Fruit fly (Drosophila melanogaster) whole organism, pupa: Measurements from ENCODE around the gene CalpC.
A peak's percentile ranks its signal among the peaks of the same experiment; 100 is the strongest.

Experiments used
- CG10348 ChIP-seq: fragments of 200-800 bp; sonication (Bioruptor generic); IDR thresholded peaks from 2 replicates; pipeline ENCODE4 v1.3.6; 2022; ENCODE audit warnings: missing biosample characterization, missing genetic modification characterization
- CG12605 ChIP-seq: fragments of 200-800 bp; sonication (Bioruptor generic); IDR thresholded peaks from 2 replicates; pipeline ENCODE4 v1.3.6; 2022; ENCODE audit warnings: missing biosample characterization, missing genetic modification characterization
- CG13204 ChIP-seq: fragments of 200-800 bp; sonication (Bioruptor generic); optimal IDR thresholded peaks from 2 replicates; lab custom pipeline; 2018; ENCODE audit warnings: missing biosample characterization, mild to moderate bottlenecking, missing genetic modification characterization, moderate library complexity
- CG14655 ChIP-seq: fragments of 200-800 bp; sonication (Bioruptor generic); optimal IDR thresholded peaks from 3 replicates; lab custom pipeline; 2017; ENCODE audit warnings: mild to moderate bottlenecking, missing biosample characterization, missing genetic modification reagents, missing genetic modification characterization
- CG15710 ChIP-seq: fragments of 200-800 bp; sonication (Bioruptor generic); optimal IDR thresholded peaks from 2 replicates; lab custom pipeline; 2018; ENCODE audit warnings: missing biosample characterization, mild to moderate bottlenecking, missing genetic modification characterization, moderate library complexity
- CG17806 ChIP-seq: fragments of 200-800 bp; sonication (Bioruptor generic); optimal IDR thresholded peaks from 2 replicates; lab custom pipeline; 2018; ENCODE audit warnings: missing biosample characterization, mild to moderate bottlenecking, missing genetic modification characterization, moderate library complexity
- CG32121 ChIP-seq: fragments of 200-800 bp; sonication (Bioruptor generic); IDR thresholded peaks from 2 replicates; pipeline ENCODE4 v1.3.6; 2022; ENCODE audit warnings: missing biosample characterization, missing genetic modification characterization
- CG34367 ChIP-seq: fragments of 200-800 bp; sonication (Bioruptor generic); optimal IDR thresholded peaks from 2 replicates; lab custom pipeline; 2018; ENCODE audit warnings: missing biosample characterization, mild to moderate bottlenecking, missing genetic modification characterization
- CG4496 ChIP-seq: fragments of 200-800 bp; sonication (Bioruptor generic); IDR thresholded peaks from 3 replicates; pipeline ENCODE4 v1.3.6; 2022; ENCODE audit warnings: missing biosample characterization, missing genetic modification characterization
- CG8159 ChIP-seq: fragments of 200-800 bp; sonication (Bioruptor generic); optimal IDR thresholded peaks from 3 replicates; lab custom pipeline; 2018; ENCODE audit warnings: missing biosample characterization, mild to moderate bottlenecking, missing genetic modification characterization, moderate library complexity
- CG8301 ChIP-seq: fragments of 200-800 bp; sonication (Bioruptor generic); optimal IDR thresholded peaks from 2 replicates; lab custom pipeline; 2018; ENCODE audit warnings: missing biosample characterization, mild to moderate bottlenecking, missing genetic modification characterization
- CG9948 ChIP-seq: fragments of 200-800 bp; sonication (Bioruptor generic); optimal IDR thresholded peaks from 2 replicates; lab custom pipeline; 2018; ENCODE audit warnings: missing biosample characterization, mild to moderate bottlenecking, missing genetic modification characterization, moderate library complexity
- D1 ChIP-seq: fragments of 200-800 bp; sonication (Bioruptor generic); optimal IDR thresholded peaks from 2 replicates; lab custom pipeline; 2018; ENCODE audit warnings: missing biosample characterization, mild to moderate bottlenecking, missing genetic modification characterization, moderate library complexity
- EcR ChIP-seq: fragments of 200-800 bp; sonication (Bioruptor generic); optimal IDR thresholded peaks from 3 replicates; lab custom pipeline; 2019; ENCODE audit warnings: missing biosample characterization, missing genetic modification characterization, mild to moderate bottlenecking, moderate library complexity, missing genetic modification reagents
- Ets98B ChIP-seq: fragments of 200-800 bp; sonication (Bioruptor generic); IDR thresholded peaks from 2 replicates; pipeline ENCODE4 v1.3.6; 2022; ENCODE audit warnings: missing biosample characterization, missing genetic modification characterization
- Pif1A ChIP-seq: fragments of 200-800 bp; sonication (Bioruptor generic); optimal IDR thresholded peaks from 3 replicates; lab custom pipeline; 2016; ENCODE audit warnings: missing biosample characterization, missing genetic modification characterization
- Pif1B ChIP-seq: fragments of 200-800 bp; sonication (Bioruptor generic); optimal IDR thresholded peaks from 3 replicates; lab custom pipeline; 2016; ENCODE audit warnings: missing biosample characterization, missing genetic modification characterization
- Snoo ChIP-seq: fragments of 200-800 bp; sonication (Bioruptor generic); optimal IDR thresholded peaks from 3 replicates; lab custom pipeline; 2017; ENCODE audit warnings: missing biosample characterization, mild to moderate bottlenecking, missing genetic modification characterization, inconsistent platforms
- fd96Ca ChIP-seq: fragments of 200-800 bp; sonication (Bioruptor generic); IDR thresholded peaks from 3 replicates; pipeline ENCODE4 v1.3.6; 2022; ENCODE audit warnings: missing biosample characterization, missing genetic modification characterization
- gl ChIP-seq: fragments of 200-800 bp; sonication (Bioruptor generic); optimal IDR thresholded peaks from 2 replicates; lab custom pipeline; 2018; ENCODE audit warnings: missing biosample characterization, mild to moderate bottlenecking, missing genetic modification characterization
- rn ChIP-seq: fragments of 200-800 bp; sonication (Bioruptor generic); IDR thresholded peaks from 2 replicates; pipeline ENCODE4 v1.3.6; 2022; ENCODE audit warnings: missing biosample characterization, missing genetic modification characterization

CalpC gene

DNA sequence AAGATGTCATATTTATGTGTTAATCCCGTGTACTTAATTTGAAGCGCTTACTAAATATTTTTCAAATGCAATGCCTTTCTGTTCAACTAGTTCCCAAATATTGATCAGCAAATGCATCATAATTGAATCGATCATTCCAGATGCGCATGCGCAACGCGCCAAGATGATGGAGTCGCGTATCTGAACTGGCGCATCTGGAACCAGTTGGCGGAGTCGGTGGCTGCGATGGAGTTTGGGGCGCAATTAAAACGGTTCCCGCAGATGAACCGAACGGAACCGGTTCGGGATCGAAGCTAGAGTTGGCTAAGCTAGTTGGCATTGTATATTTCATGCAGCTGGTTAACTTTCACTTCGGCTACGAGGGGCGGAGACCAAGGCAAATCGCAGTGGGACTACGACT, at the start of gene CalpC:
TSS of gene CalpC (plus strand) at position 292 of the 400 bp plus-strand sequence.
- TF ChIP-seq CG32121 (GFP tag; lab: Robert Waterston, UW) (no peak), CG10348 (GFP tag; lab: Robert Waterston, UW) (no peak), Pif1A (GFP tag; lab: Kevin White, UChicago) (no peak), EcR (no peak), fd96Ca (GFP tag; lab: Robert Waterston, UW) (no peak), CG4496 (GFP tag; lab: Robert Waterston, UW) (no peak), CG17806 (tag; lab: Kevin White, UChicago) (no peak), CG8159 (tag; lab: Kevin White, UChicago) (no peak), Ets98B (GFP tag; lab: Robert Waterston, UW) (no peak), CG34367 (tag; lab: Kevin White, UChicago) (no peak), Pif1B (GFP tag; lab: Kevin White, UChicago) (no peak), Snoo (tag; lab: Kevin White, UChicago) (no peak), CG15710 (no peak)

dm6 chrX:16275854-16276338, 49.7 kb upstream of the CalpC start, which contains the start of the genes kat80 and Prosalpha4:
kat80 (minus strand) TSS chrX:16276180.
Prosalpha4 (plus strand) TSS chrX:16276270.
- TF ChIP-seq CG10348 (GFP tag; lab: Robert Waterston, UW) (no peak), rn (GFP tag; lab: Robert Waterston, UW) (no peak), CG8159 (tag; lab: Kevin White, UChicago) (peak; percentile 26), CG15710 (peak; percentile 19), CG9948 (tag; lab: Kevin White, UChicago) (no peak), Snoo (tag; lab: Kevin White, UChicago) (peak; percentile 63), gl (no peak), CG14655 (GFP tag; lab: Kevin White, UChicago) (peak; percentile 36), CG8301 (tag; lab: Kevin White, UChicago) (no peak), CG4496 (GFP tag; lab: Robert Waterston, UW) (no peak), CG34367 (tag; lab: Kevin White, UChicago) (no peak)

DNA sequence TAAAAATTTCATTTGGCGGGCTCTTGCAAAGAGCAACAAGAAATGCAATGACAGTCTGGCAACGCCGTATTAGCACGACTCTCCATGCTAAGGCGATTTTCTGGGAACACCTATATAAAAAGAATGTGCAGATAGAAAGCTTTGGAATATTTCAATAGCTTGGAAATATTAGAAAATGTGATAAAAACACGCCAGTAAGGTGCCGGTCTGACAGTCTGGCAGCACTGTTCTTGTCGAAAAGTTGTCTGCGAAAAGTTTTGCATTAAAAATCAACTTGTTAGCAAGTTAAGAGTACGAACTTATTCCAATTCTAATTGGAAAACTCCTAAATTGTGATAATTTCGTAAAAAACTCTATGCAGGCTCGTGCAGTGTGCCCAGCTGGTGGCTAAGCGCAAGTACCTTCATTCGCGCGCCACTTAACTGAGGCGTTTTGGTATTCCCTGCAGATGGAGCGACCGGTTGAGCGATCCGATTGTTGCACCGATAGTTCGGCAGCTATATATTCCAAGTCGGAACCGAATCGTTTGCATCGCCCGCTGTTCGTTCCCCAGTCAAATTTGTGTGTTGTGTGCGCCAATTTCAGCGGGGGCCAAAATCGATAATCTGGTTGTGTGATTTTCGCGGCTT, 47.6 kb upstream of the CalpC start, which contains the start of gene eas:
TSS of gene eas (plus strand) at position 451 of the 629 bp plus-strand sequence.
- TF ChIP-seq CG12605 (GFP tag; lab: Robert Waterston, UW) (no peak), CG4496 (GFP tag; lab: Robert Waterston, UW) (0 out of 3 replicates have a peak, but pooled peaks have one; percentile 15), CG15710 (no peak), rn (GFP tag; lab: Robert Waterston, UW) (no peak), CG14655 (GFP tag; lab: Kevin White, UChicago) (no peak), CG34367 (tag; lab: Kevin White, UChicago) (no peak), CG13204 (GFP tag; lab: Kevin White, UChicago) (no peak), fd96Ca (GFP tag; lab: Robert Waterston, UW) (0 out of 3 replicates have a peak, but pooled peaks have one; percentile 36), Pif1A (GFP tag; lab: Kevin White, UChicago) (no peak), CG8159 (tag; lab: Kevin White, UChicago) (no peak), CG32121 (GFP tag; lab: Robert Waterston, UW) (no peak), CG10348 (GFP tag; lab: Robert Waterston, UW) (no peak), CG8301 (tag; lab: Kevin White, UChicago) (no peak), Snoo (tag; lab: Kevin White, UChicago) (no peak), Pif1B (GFP tag; lab: Kevin White, UChicago) (no peak), CG17806 (tag; lab: Kevin White, UChicago) (no peak)

dm6 chrX:16278783-16279182, 46.8 kb upstream of the CalpC start:
- TF ChIP-seq CG14655 (GFP tag; lab: Kevin White, UChicago) (peak; percentile 87), D1 (peak; percentile 22), rn (GFP tag; lab: Robert Waterston, UW) (peak; percentile 37; the same call in 1 of the 2 replicates), Ets98B (GFP tag; lab: Robert Waterston, UW) (peak; percentile 89), EcR (peak; percentile 51), CG17806 (tag; lab: Kevin White, UChicago) (peak; percentile 83), Snoo (tag; lab: Kevin White, UChicago) (peak; percentile 78), CG8159 (tag; lab: Kevin White, UChicago) (peak; percentile 87), Pif1B (GFP tag; lab: Kevin White, UChicago) (peak; percentile 83), CG32121 (GFP tag; lab: Robert Waterston, UW) (peak; percentile 79), CG8301 (tag; lab: Kevin White, UChicago) (peak; percentile 84), CG10348 (GFP tag; lab: Robert Waterston, UW) (no peak), CG9948 (tag; lab: Kevin White, UChicago) (peak; percentile 83), fd96Ca (GFP tag; lab: Robert Waterston, UW) (peak; percentile 92), CG13204 (GFP tag; lab: Kevin White, UChicago) (peak; percentile 88), CG15710 (peak; percentile 90), Pif1A (GFP tag; lab: Kevin White, UChicago) (peak; percentile 76), CG12605 (GFP tag; lab: Robert Waterston, UW) (peak; percentile 87), gl (peak; percentile 81), CG34367 (tag; lab: Kevin White, UChicago) (peak; percentile 88), CG4496 (GFP tag; lab: Robert Waterston, UW) (peak; percentile 90)
- TF ChIP-seq, all 21 proteins: peak for 20
